Fruit fly (Drosophila melanogaster): Measurements from ENCODE around the gene CG31643.

Gene CG31643

DNA sequence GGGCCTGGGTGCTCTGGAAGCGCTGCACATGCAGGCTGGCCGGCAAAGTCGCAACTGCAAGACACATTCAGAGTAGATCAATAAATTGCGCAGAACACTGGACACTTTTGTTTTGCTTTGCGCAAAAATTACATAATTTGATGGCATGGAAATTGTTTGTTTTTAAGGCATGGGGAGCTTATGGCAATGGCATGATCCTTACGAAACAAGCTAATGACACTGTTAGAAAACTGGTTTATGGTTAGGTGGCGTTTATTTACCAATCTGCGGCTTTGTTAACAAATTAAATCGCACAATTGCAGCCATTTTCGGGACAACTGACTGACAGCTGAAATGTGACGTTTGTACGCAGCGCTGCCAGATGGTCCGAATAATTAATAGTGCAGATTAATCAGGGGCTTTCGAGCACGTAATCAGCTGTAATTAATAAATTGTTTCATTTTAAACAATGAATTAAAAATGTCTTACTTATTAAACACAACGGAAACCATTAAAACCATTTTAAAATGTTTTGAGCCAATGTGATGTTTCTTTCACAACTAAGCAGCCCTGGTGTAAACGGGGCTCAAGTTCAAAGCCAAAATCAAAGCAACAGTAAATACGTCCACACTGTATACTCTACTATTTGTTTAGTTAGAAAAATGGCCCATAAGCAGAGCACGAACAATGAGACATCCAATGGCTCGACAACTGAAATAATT is 24.6 kb downstream of the CG31643 start, which contains the start of the genes ND-51 and CG13994 (continued):
- TF ChIP-seq pho (GFP tag; optimal IDR thresholded peaks at IDR 0.05), result peak; percentile 88
- TF ChIP-seq sr (GFP tag; IDR thresholded peaks at IDR 0.05), result peak; percentile 45; the same call in 1 of the 3 replicates
- peak; percentile 70 for TF ChIP-seq dm (GFP tag; optimal IDR thresholded peaks at IDR 0.05)
- peak; percentile 83 for TF ChIP-seq CG15269 (tag; optimal IDR thresholded peaks at IDR 0.05)
- TF ChIP-seq CG12236 (GFP tag; optimal IDR thresholded peaks at IDR 0.05), result peak; percentile 51
- peak; percentile 81 for TF ChIP-seq CG12155 (GFP tag; optimal IDR thresholded peaks at IDR 0.05)
- peak; percentile 95 for TF ChIP-seq wek (GFP tag; optimal IDR thresholded peaks at IDR 0.05)
- peak; percentile 86 for TF ChIP-seq jumu (GFP tag; optimal IDR thresholded peaks at IDR 0.05)
- TF ChIP-seq CG4404 (GFP tag; IDR thresholded peaks at IDR 0.05), result peak; percentile 61; the same call in 1 of the 2 replicates
- TF ChIP-seq Rfx (GFP tag; IDR thresholded peaks at IDR 0.05), result peak; percentile 88
- peak; percentile 70 for TF ChIP-seq scrt (GFP tag; optimal IDR thresholded peaks at IDR 0.05)
- TF ChIP-seq CG8765 (GFP tag; IDR thresholded peaks at IDR 0.05), result peak; percentile 69
- peak; percentile 75 for TF ChIP-seq E2f1 (GFP tag; IDR thresholded peaks at IDR 0.05)
- TF ChIP-seq CG17568 (GFP tag; optimal IDR thresholded peaks at IDR 0.05), result no peak
- TF ChIP-seq lab (GFP tag; optimal IDR thresholded peaks at IDR 0.05), result peak; percentile 87
- no peak for TF ChIP-seq lbe (GFP tag; optimal IDR thresholded peaks at IDR 0.05)

DNA sequence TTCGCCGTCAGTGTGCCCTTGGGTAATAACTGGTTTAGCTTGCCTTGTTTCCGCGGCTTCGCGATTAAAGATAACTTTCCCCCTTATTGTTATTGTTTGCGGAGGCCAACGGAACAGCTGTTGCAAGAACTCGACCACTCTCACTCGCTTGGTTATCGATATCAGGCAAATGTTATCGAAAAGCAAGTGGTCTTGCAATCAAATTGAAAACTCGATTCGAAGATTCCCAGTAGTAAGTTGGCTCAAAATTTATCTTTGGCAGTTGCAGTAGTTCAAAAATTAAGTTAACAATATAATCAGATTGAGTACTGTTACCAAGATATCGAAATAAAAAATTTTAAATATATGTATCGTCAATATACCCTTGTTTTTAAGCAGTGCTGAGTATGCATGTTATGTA is 27.9 kb downstream of the CG31643 start, which contains the start of the genes Fbw5 and CG9147:
TSS of gene Fbw5 (minus strand) at position 131 of the 400 bp plus-strand sequence.
TSS of gene CG9147 (plus strand) at position 175 of the 400 bp plus-strand sequence.
- TF ChIP-seq CG3726 (GFP tag; IDR thresholded peaks at IDR 0.05) (peak; percentile 99), bigmax (GFP tag; optimal IDR thresholded peaks at IDR 0.05) (peak; percentile 81), zen (tag; optimal IDR thresholded peaks at IDR 0.05) (peak; percentile 99), zfh2 (GFP tag; optimal IDR thresholded peaks at IDR 0.05) (peak; percentile 99), exex (tag; optimal IDR thresholded peaks at IDR 0.05) (peak; percentile 94), CG4282 (GFP tag; optimal IDR thresholded peaks at IDR 0.05) (peak; percentile 98), psq (GFP tag; optimal IDR thresholded peaks at IDR 0.05) (peak; percentile 97), nmo (GFP tag; optimal IDR thresholded peaks at IDR 0.05) (peak; percentile 100), CG2889 (GFP tag; IDR thresholded peaks at IDR 0.05) (peak; percentile 99), CG42726 (GFP tag; IDR thresholded peaks at IDR 0.05; ENCODE audit: partially characterized antibody) (no peak), seq (GFP tag; IDR thresholded peaks at IDR 0.05) (peak; percentile 100), Ada2b (GFP tag; IDR thresholded peaks at IDR 0.05) (peak; percentile 100), bab2 (GFP tag; optimal IDR thresholded peaks at IDR 0.05) (peak; percentile 100), az2 (GFP tag; optimal IDR thresholded peaks at IDR 0.05) (peak; percentile 100), nom (GFP tag; optimal IDR thresholded peaks at IDR 0.05) (peak; percentile 97), ken (GFP tag; IDR thresholded peaks at IDR 0.05) (peak; percentile 100), Hr39 (optimal IDR thresholded peaks at IDR 0.05) (no peak), CG4854 (GFP tag; optimal IDR thresholded peaks at IDR 0.05) (peak; percentile 100), Aef1 (GFP tag; IDR thresholded peaks at IDR 0.05) (peak; percentile 99), sima (GFP tag; optimal IDR thresholded peaks at IDR 0.05) (peak; percentile 99), CG11695 (GFP tag; IDR thresholded peaks at IDR 0.05) (peak; percentile 100), toy (GFP tag; IDR thresholded peaks at IDR 0.05) (peak; percentile 97), abd-A (tag; optimal IDR thresholded peaks at IDR 0.05) (no peak), CG2199 (GFP tag; IDR thresholded peaks at IDR 0.05) (peak; percentile 98), ewg (GFP tag; optimal IDR thresholded peaks at IDR 0.05) (peak; percentile 99), grau (tag; optimal IDR thresholded peaks at IDR 0.05) (peak; percentile 99), CG8765 (GFP tag; IDR thresholded peaks at IDR 0.05) (peak; percentile 98), esg (GFP tag; conservative IDR thresholded peaks at IDR 0.05) (peak; percentile 100), Nf-YA (GFP tag; IDR thresholded peaks at IDR 0.05) (peak; percentile 99), CG4730 (GFP tag; IDR thresholded peaks at IDR 0.05) (peak; percentile 99), run (tag; optimal IDR thresholded peaks at IDR 0.05) (peak; percentile 99), CG8290 (GFP tag; optimal IDR thresholded peaks at IDR 0.05) (peak; percentile 99), CG8290 (tag; optimal IDR thresholded peaks at IDR 0.05) (peak; percentile 97 to 100), pnt (GFP tag; optimal IDR thresholded peaks at IDR 0.05) (peak; percentile 99), CG1602 (GFP tag; optimal IDR thresholded peaks at IDR 0.05) (peak; percentile 100), Oli (tag; optimal IDR thresholded peaks at IDR 0.05) (peak; percentile 100)

All from whole organism, embryonic.